Worm (Caenorhabditis elegans) whole organism, late embryonic: ENCODE results near the gene szy-20.

Experiments
- F13H6.1 ChIP-seq: sonication (generic microtip); optimal IDR thresholded peaks from 2 replicates; lab custom pipeline; 2016; ENCODE audit warnings: missing genetic modification characterization, missing compliant biosample characterization
- K02D7.2 ChIP-seq: sonication (generic microtip); optimal IDR thresholded peaks from 2 replicates; lab custom pipeline; 2017; ENCODE audit warnings: mild to moderate bottlenecking, missing genetic modification characterization, missing compliant biosample characterization
- K09A11.1 ChIP-seq: sonication (generic microtip); optimal IDR thresholded peaks from 2 replicates; lab custom pipeline; 2017; ENCODE audit warnings: antibody characterized with exemption, mild to moderate bottlenecking, missing genetic modification characterization, missing compliant biosample characterization; ENCODE audit not compliant: insufficient read depth
- T23F11.4 ChIP-seq: fragments of 200-800 bp; sonication (Bioruptor generic); optimal IDR thresholded peaks from 2 replicates; lab custom pipeline; 2018; ENCODE audit warnings: mild to moderate bottlenecking, missing genetic modification characterization, missing compliant biosample characterization
- Y22D7AL.16 ChIP-seq: sonication (generic microtip); optimal IDR thresholded peaks from 2 replicates; lab custom pipeline; 2016; ENCODE audit warnings: missing genetic modification characterization, missing compliant biosample characterization
- ahr-1 ChIP-seq: sonication (generic microtip); optimal IDR thresholded peaks from 2 replicates; lab custom pipeline; 2016; ENCODE audit warnings: missing genetic modification characterization, missing compliant biosample characterization
- ama-1 ChIP-seq: fragments of 150-350 bp; optimal IDR thresholded peaks from 2 replicates; lab custom pipeline; 2014
- ceh-14 ChIP-seq: sonication (generic microtip); optimal IDR thresholded peaks from 2 replicates; lab custom pipeline; 2016; ENCODE audit warnings: missing genotype, missing genetic modification characterization, missing compliant biosample characterization
- ceh-19 ChIP-seq: fragments of 200-800 bp; sonication (Bioruptor generic); optimal IDR thresholded peaks from 2 replicates; lab custom pipeline; 2018; ENCODE audit warnings: mild to moderate bottlenecking, missing genetic modification characterization, missing compliant biosample characterization
- ceh-2 ChIP-seq: sonication (generic microtip); optimal IDR thresholded peaks from 2 replicates; lab custom pipeline; 2016; ENCODE audit warnings: missing genotype, missing genetic modification characterization, missing compliant biosample characterization
- ceh-22 ChIP-seq: sonication (generic microtip); optimal IDR thresholded peaks from 2 replicates; lab custom pipeline; 2017; ENCODE audit warnings: missing biosample characterization, missing genetic modification characterization
- ceh-24 ChIP-seq: sonication (generic microtip); optimal IDR thresholded peaks from 2 replicates; lab custom pipeline; 2016; ENCODE audit warnings: mild to moderate bottlenecking, missing genetic modification characterization, missing compliant biosample characterization
- ceh-30 ChIP-seq: fragments of 150-350 bp; optimal IDR thresholded peaks from 2 replicates; lab custom pipeline; 2014; ENCODE audit warnings: missing biosample characterization, missing genetic modification characterization
- ceh-31 ChIP-seq: sonication (generic microtip); optimal IDR thresholded peaks from 2 replicates; lab custom pipeline; 2016; ENCODE audit warnings: missing genetic modification characterization, missing compliant biosample characterization
- ceh-34 ChIP-seq: sonication (generic microtip); optimal IDR thresholded peaks from 2 replicates; lab custom pipeline; 2016; ENCODE audit warnings: mild to moderate bottlenecking, missing genetic modification characterization, missing compliant biosample characterization
- ceh-45 ChIP-seq: fragments of 200-800 bp; sonication (Bioruptor generic); IDR thresholded peaks from 2 replicates; pipeline ENCODE4 v1.3.6; 2022; ENCODE audit warnings: missing genetic modification reagents, missing genetic modification characterization, missing compliant biosample characterization
- ceh-48 ChIP-seq: sonication (generic microtip); optimal IDR thresholded peaks from 2 replicates; lab custom pipeline; 2016; ENCODE audit warnings: missing genetic modification characterization, inconsistent platforms, missing compliant biosample characterization
- dmd-4 ChIP-seq: sonication (generic microtip); optimal IDR thresholded peaks from 2 replicates; lab custom pipeline; 2016; ENCODE audit warnings: borderline replicate concordance, missing genetic modification characterization, missing compliant biosample characterization
- elt-2 ChIP-seq: sonication (generic microtip); optimal IDR thresholded peaks from 2 replicates; lab custom pipeline; 2016; ENCODE audit warnings: missing genetic modification reagents, missing genetic modification characterization, missing compliant biosample characterization
- ets-4 ChIP-seq: sonication (generic microtip); optimal IDR thresholded peaks from 2 replicates; lab custom pipeline; 2016; ENCODE audit warnings: missing genetic modification characterization, missing compliant biosample characterization
- eyg-1 ChIP-seq: sonication (generic microtip); optimal IDR thresholded peaks from 2 replicates; lab custom pipeline; 2016; ENCODE audit warnings: missing genotype, missing genetic modification characterization, missing compliant biosample characterization
- hlh-6 ChIP-seq: sonication (generic microtip); optimal IDR thresholded peaks from 2 replicates; lab custom pipeline; 2016; ENCODE audit warnings: missing genotype, missing genetic modification characterization, missing compliant biosample characterization
- hlh-8 ChIP-seq: sonication (generic microtip); optimal IDR thresholded peaks from 2 replicates; lab custom pipeline; 2016; ENCODE audit warnings: missing genotype, missing genetic modification characterization, missing compliant biosample characterization
- madf-2 ChIP-seq: sonication (generic microtip); optimal IDR thresholded peaks from 2 replicates; lab custom pipeline; 2017; ENCODE audit warnings: missing genetic modification characterization, missing compliant biosample characterization
- nhr-232 ChIP-seq: sonication (generic microtip); optimal IDR thresholded peaks from 2 replicates; lab custom pipeline; 2016; ENCODE audit warnings: missing genetic modification characterization, missing compliant biosample characterization
- odd-2 ChIP-seq: sonication (generic microtip); optimal IDR thresholded peaks from 2 replicates; lab custom pipeline; 2017; ENCODE audit warnings: antibody characterized with exemption, mild to moderate bottlenecking, missing genetic modification characterization, missing compliant biosample characterization
- pag-3 ChIP-seq: sonication (generic microtip); optimal IDR thresholded peaks from 2 replicates; lab custom pipeline; 2016; ENCODE audit warnings: missing compliant biosample characterization, missing genetic modification characterization, borderline replicate concordance
- pha-2 ChIP-seq: sonication (generic microtip); optimal IDR thresholded peaks from 2 replicates; lab custom pipeline; 2017; ENCODE audit warnings: mild to moderate bottlenecking, missing genetic modification characterization, missing compliant biosample characterization
- pha-4 ChIP-seq: fragments of 150-350 bp; optimal IDR thresholded peaks from 2 replicates; lab custom pipeline; 2018; ENCODE audit warnings: missing biosample characterization, missing genetic modification reagents, missing genetic modification characterization
- pros-1 ChIP-seq: fragments of 150-350 bp; optimal IDR thresholded peaks from 2 replicates; lab custom pipeline; 2014; ENCODE audit warnings: missing biosample characterization, missing genetic modification reagents, missing genetic modification characterization
- ref-2 ChIP-seq: sonication (generic microtip); optimal IDR thresholded peaks from 2 replicates; lab custom pipeline; 2016; ENCODE audit warnings: missing genetic modification characterization, missing compliant biosample characterization
- sox-2 ChIP-seq: fragments of 200-800 bp; sonication (Bioruptor generic); IDR thresholded peaks from 2 replicates; pipeline ENCODE4 v1.3.6; 2022; ENCODE audit warnings: missing genetic modification reagents, missing genetic modification characterization, missing compliant biosample characterization
- syd-9 ChIP-seq: sonication (generic microtip); optimal IDR thresholded peaks from 2 replicates; lab custom pipeline; 2016; ENCODE audit warnings: mild to moderate bottlenecking, missing genetic modification characterization, moderate library complexity, missing compliant biosample characterization
- tbx-2 ChIP-seq: sonication (generic microtip); optimal IDR thresholded peaks from 2 replicates; lab custom pipeline; 2016; ENCODE audit warnings: missing genetic modification characterization, missing compliant biosample characterization
- tbx-7 ChIP-seq: sonication (generic microtip); optimal IDR thresholded peaks from 2 replicates; lab custom pipeline; 2016; ENCODE audit warnings: missing genotype, missing genetic modification characterization, missing compliant biosample characterization
- unc-3 ChIP-seq, 2 experiments: fragments of 200-800 bp in 1 of 2; sonication (Bioruptor generic) in 1 of 2; sonication (generic microtip) in 1 of 2; conservative IDR thresholded peaks in 1 of 2; optimal IDR thresholded peaks in 1 of 2; 2 replicates each; pipeline versions ENCODE4 v1.3.6 to Lab custom; 2016 to 2022; ENCODE audit warnings: missing compliant biosample characterization in 2 of 2, missing genetic modification characterization in 2 of 2, missing genetic modification reagents in 1 of 2
- unc-86 ChIP-seq: sonication (generic microtip); optimal IDR thresholded peaks from 2 replicates; lab custom pipeline; 2016; ENCODE audit warnings: missing genetic modification characterization, missing compliant biosample characterization
- ztf-16 ChIP-seq: sonication (generic microtip); optimal IDR thresholded peaks from 2 replicates; lab custom pipeline; 2017; ENCODE audit warnings: missing genetic modification characterization, missing compliant biosample characterization

szy-20 gene

ce11 chrII:8994336-8994735 is 25.2 kb upstream of the szy-20 start, which contains the start of gene F44G4.1:
Gene F44G4.1 (plus strand): TSS chrII:8994636.
- TF ChIP-seq ama-1 (lab: Kevin White, UChicago): no peak
- no peak for TF ChIP-seq odd-2 (tag; lab: Kevin White, UChicago)
- TF ChIP-seq nhr-232: no peak
- no peak for TF ChIP-seq syd-9
- no peak for TF ChIP-seq ceh-34
- no peak for TF ChIP-seq ets-4 (tag; lab: Kevin White, UChicago)
- no peak for TF ChIP-seq pros-1 (tag; lab: Kevin White, UChicago)
- TF ChIP-seq ahr-1 (tag; lab: Kevin White, UChicago): no peak
- no peak for TF ChIP-seq ceh-30 (tag; lab: Kevin White, UChicago)
- no peak for TF ChIP-seq ceh-22
- TF ChIP-seq ceh-48 (tag; lab: Kevin White, UChicago): no peak
- TF ChIP-seq ceh-24 (tag; lab: Kevin White, UChicago): no peak
- no peak for TF ChIP-seq madf-2
- no peak for TF ChIP-seq K02D7.2 (tag; lab: Kevin White, UChicago)
- no peak for TF ChIP-seq K09A11.1 (tag; lab: Kevin White, UChicago)
- no peak for TF ChIP-seq T23F11.4 (GFP tag; lab: Kevin White, UChicago)

- no peak for TF ChIP-seq ceh-19 (GFP tag; lab: Kevin White, UChicago)
- TF ChIP-seq eyg-1 (tag; lab: Kevin White, UChicago): no peak
- TF ChIP-seq ceh-31 (tag; lab: Kevin White, UChicago): no peak
- TF ChIP-seq pha-2: no peak
- TF ChIP-seq sox-2 (GFP tag; lab: Robert Waterston, UW): no peak
These were observed 23.6 kb upstream of the szy-20 start, which contains the start of gene ooc-5 for ce11 chrII:8992780-8993179. Gene ooc-5 (plus strand): TSS chrII:8993160.

ce11 chrII:8991602-8992001 is 22.5 kb upstream of the szy-20 start:
- TF ChIP-seq pha-2 (no peak), unc-3 (GFP tag; conservative IDR thresholded peaks at IDR 0.05; lab: Robert Waterston, UW) (no peak), unc-3 (tag; optimal IDR thresholded peaks at IDR 0.05; lab: Kevin White, UChicago) (no peak), Y22D7AL.16 (no peak), pha-4 (tag; lab: Kevin White, UChicago) (no peak), ceh-22 (no peak), ref-2 (no peak), ceh-2 (tag; lab: Kevin White, UChicago) (no peak), ztf-16 (tag; lab: Kevin White, UChicago) (no peak), pros-1 (tag; lab: Kevin White, UChicago) (no peak), odd-2 (tag; lab: Kevin White, UChicago) (no peak), tbx-7 (no peak), ceh-14 (tag; lab: Kevin White, UChicago) (no peak), hlh-6 (tag; lab: Kevin White, UChicago) (no peak), hlh-8 (tag; lab: Kevin White, UChicago) (no peak), pag-3 (no peak)

ce11 chrII:8990267-8990666 is 21.1 kb upstream of the szy-20 start:
- TF ChIP-seq tbx-2 (tag; lab: Kevin White, UChicago) (no peak), unc-86 (tag; lab: Kevin White, UChicago) (no peak), sox-2 (GFP tag; lab: Robert Waterston, UW) (no peak), F13H6.1 (no peak), elt-2 (tag; lab: Kevin White, UChicago) (no peak), dmd-4 (tag; lab: Kevin White, UChicago) (no peak), ceh-48 (tag; lab: Kevin White, UChicago) (no peak), ceh-45 (no peak)
